Worm (Caenorhabditis elegans): Measurements from ENCODE around the gene unc-24.
"Not testable (repeated sequence)": the region's sequence is repeated elsewhere in the genome, so short reads cannot be mapped to it uniquely, and the experiment has no call there.

DNA sequence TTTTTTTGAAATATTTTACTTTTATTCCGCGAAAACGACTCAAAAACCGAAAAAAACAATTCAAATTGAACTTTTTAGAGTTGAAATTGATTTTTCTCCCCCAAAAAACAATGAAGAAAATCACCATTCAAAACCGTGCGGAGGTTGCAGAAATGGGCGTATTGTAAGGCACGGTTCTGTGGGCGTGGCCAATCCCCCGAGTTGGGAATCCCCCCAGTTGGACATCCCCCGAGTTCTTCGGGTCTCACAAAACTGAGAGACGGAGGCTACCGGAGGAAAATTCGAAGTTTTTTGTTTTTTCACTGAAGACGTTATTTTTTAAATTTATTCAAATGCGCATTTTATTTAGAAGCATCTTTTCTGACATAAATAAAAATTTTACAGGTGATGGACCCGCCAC lies 31.4 kb upstream of the unc-24 start, which contains the start of gene mcm-3AP:
- peak; percentile 70 for TF ChIP-seq lsy-2 (tag; optimal IDR thresholded peaks at IDR 0.05)
- not testable (repeated sequence) for TF ChIP-seq nhr-28, ceh-39, nhr-76 (tag; optimal IDR thresholded peaks at IDR 0.05)
